Fruit fly (Drosophila melanogaster) whole organism, wandering third instar larva: ENCODE measurements around the gene CG15370.

Experiments used
- Abd-B ChIP-seq: fragments of >200 bp; optimal IDR thresholded peaks from 2 replicates; lab custom pipeline; 2017; ENCODE audit warnings: missing biosample characterization, missing genetic modification characterization
- Dfd ChIP-seq: fragments of >200 bp; optimal IDR thresholded peaks from 2 replicates; lab custom pipeline; 2017; ENCODE audit warnings: missing biosample characterization, missing genetic modification characterization
- Dif ChIP-seq: fragments of 200-275, 200-300 bp; sonication (Bioruptor generic); optimal IDR thresholded peaks from 2 replicates; lab custom pipeline; 2018; ENCODE audit warnings: missing biosample characterization, missing genetic modification characterization; ENCODE audit not compliant: partially characterized antibody
- HLH106 ChIP-seq: fragments of 200-800 bp; optimal IDR thresholded peaks from 3 replicates; lab custom pipeline; 2019; ENCODE audit warnings: missing biosample characterization, mild to moderate bottlenecking, missing genetic modification characterization, moderate library complexity
- Hr78 ChIP-seq: fragments of >200 bp; optimal IDR thresholded peaks from 2 replicates; lab custom pipeline; 2017; ENCODE audit warnings: missing biosample characterization, missing genetic modification characterization
- Hr83 ChIP-seq: fragments of 200-300 bp; sonication (Bioruptor generic); optimal IDR thresholded peaks from 2 replicates; lab custom pipeline; 2016; ENCODE audit warnings: missing biosample characterization, mild to moderate bottlenecking, missing genetic modification characterization, moderate library complexity; ENCODE audit not compliant: poor library complexity, severe bottlenecking
- Jra ChIP-seq: sonication (Bioruptor generic); optimal IDR thresholded peaks from 2 replicates; lab custom pipeline; 2016; ENCODE audit warnings: missing biosample characterization, missing genetic modification characterization
- Mio ChIP-seq: sonication (Bioruptor generic); optimal IDR thresholded peaks from 2 replicates; lab custom pipeline; 2016; ENCODE audit warnings: missing biosample characterization, missing genetic modification characterization
- Myc ChIP-seq: fragments of >200 bp; optimal IDR thresholded peaks from 2 replicates; lab custom pipeline; 2017
- N ChIP-seq: fragments of >200 bp; optimal IDR thresholded peaks from 2 replicates; lab custom pipeline; 2018; ENCODE audit warnings: missing biosample characterization, missing external identifiers, missing genetic modification characterization
- OdsH ChIP-seq: fragments of 200-800 bp; sonication (Bioruptor generic); optimal IDR thresholded peaks from 2 replicates; lab custom pipeline; 2016; ENCODE audit warnings: missing biosample characterization, mild to moderate bottlenecking, missing genetic modification characterization
- Rel ChIP-seq, 2 experiments: fragments of 200-800 bp; sonication (Bioruptor generic) in 1 of 2; optimal IDR thresholded peaks; 2 replicates in 1 of 2; 3 replicates in 1 of 2; lab custom pipeline; 2016 to 2019; ENCODE audit warnings: mild to moderate bottlenecking in 2 of 2, missing biosample characterization in 2 of 2, missing genetic modification characterization in 2 of 2, moderate library complexity in 1 of 2
- Sp1 ChIP-seq: fragments of 200-800 bp; sonication (Bioruptor generic); optimal IDR thresholded peaks from 3 replicates; lab custom pipeline; 2019; ENCODE audit warnings: missing biosample characterization, mild to moderate bottlenecking, missing genetic modification characterization, moderate library complexity
- Vsx2 ChIP-seq: fragments of 200-300, 225-300 bp; sonication (Bioruptor generic); optimal IDR thresholded peaks from 2 replicates; lab custom pipeline; 2018; ENCODE audit warnings: missing biosample characterization, missing genetic modification characterization; ENCODE audit not compliant: partially characterized antibody
- br ChIP-seq: fragments of 200-800 bp; sonication (Bioruptor generic); optimal IDR thresholded peaks from 2 replicates; lab custom pipeline; 2016; ENCODE audit warnings: missing biosample characterization, missing genetic modification characterization
- dl ChIP-seq, 2 experiments: fragments of 175-275, 200-275 bp in 1 of 2; fragments of 200-275 bp in 1 of 2; sonication (Bioruptor generic); optimal IDR thresholded peaks; lab custom pipeline; 2018; ENCODE audit warnings: mild to moderate bottlenecking in 2 of 2, missing biosample characterization in 2 of 2, missing genetic modification characterization in 2 of 2, moderate library complexity in 2 of 2; ENCODE audit not compliant: partially characterized antibody in 2 of 2, insufficient read depth in 1 of 2
- dmrt93B ChIP-seq: fragments of 200-800 bp; sonication (Bioruptor generic); optimal IDR thresholded peaks from 2 replicates; lab custom pipeline; 2018; ENCODE audit warnings: missing biosample characterization, mild to moderate bottlenecking, missing genetic modification characterization
- dsf ChIP-seq: sonication (Bioruptor generic); optimal IDR thresholded peaks from 2 replicates; lab custom pipeline; 2016; ENCODE audit warnings: missing biosample characterization, missing genetic modification characterization, borderline replicate concordance
- ey ChIP-seq: fragments of 200-800 bp; sonication (Bioruptor generic); optimal IDR thresholded peaks from 2 replicates; lab custom pipeline; 2016; ENCODE audit warnings: missing biosample characterization, missing genetic modification characterization
- foxo ChIP-seq, 2 experiments: fragments of 200-800 bp; sonication (Bioruptor generic); optimal IDR thresholded peaks; 2 replicates in 1 of 2; 3 replicates in 1 of 2; lab custom pipeline; 2016 to 2017; ENCODE audit warnings: missing biosample characterization in 2 of 2, missing genetic modification characterization in 2 of 2
- fru ChIP-seq: fragments of 200-800 bp; sonication (Bioruptor generic); optimal IDR thresholded peaks from 3 replicates; lab custom pipeline; 2016; ENCODE audit warnings: missing biosample characterization, mild to moderate bottlenecking, missing genetic modification characterization
- h ChIP-seq: fragments of 200-800 bp; sonication (Bioruptor generic); optimal IDR thresholded peaks from 3 replicates; lab custom pipeline; 2016; ENCODE audit warnings: missing biosample characterization, mild to moderate bottlenecking, missing genetic modification characterization
- jim ChIP-seq: fragments of 175-275, 200-325 bp; sonication (Bioruptor generic); optimal IDR thresholded peaks from 2 replicates; lab custom pipeline; 2016; ENCODE audit warnings: missing biosample characterization, mild to moderate bottlenecking, missing genetic modification characterization
- lola ChIP-seq: fragments of >200 bp; optimal IDR thresholded peaks from 2 replicates; lab custom pipeline; 2017; ENCODE audit warnings: missing biosample characterization, missing genetic modification characterization
- psq ChIP-seq: fragments of 200-800 bp; sonication (Bioruptor generic); optimal IDR thresholded peaks from 3 replicates; lab custom pipeline; 2017; ENCODE audit warnings: missing biosample characterization, mild to moderate bottlenecking, missing genetic modification characterization, moderate library complexity
- rgr ChIP-seq: fragments of 200-800 bp; sonication (Bioruptor generic); optimal IDR thresholded peaks from 3 replicates; lab custom pipeline; 2016; ENCODE audit warnings: missing biosample characterization, mild to moderate bottlenecking, missing genetic modification characterization
- sage ChIP-seq: fragments of 200-800 bp; sonication (Bioruptor generic); optimal IDR thresholded peaks from 2 replicates; lab custom pipeline; 2016; ENCODE audit warnings: missing biosample characterization, mild to moderate bottlenecking, missing genetic modification characterization
- sv ChIP-seq: fragments of 200-800 bp; sonication (Bioruptor generic); optimal IDR thresholded peaks from 3 replicates; lab custom pipeline; 2016; ENCODE audit warnings: missing biosample characterization, missing genetic modification characterization
- usp ChIP-seq: fragments of >200 bp; optimal IDR thresholded peaks from 2 replicates; lab custom pipeline; 2017; ENCODE audit warnings: missing biosample characterization, missing genetic modification characterization
- woc ChIP-seq: sonication (Bioruptor generic); optimal IDR thresholded peaks from 2 replicates; lab custom pipeline; 2016; ENCODE audit warnings: missing biosample characterization, mild to moderate bottlenecking, missing genetic modification characterization

Gene CG15370

dm6 chrX:9252051-9252708, 26.9 kb downstream of the CG15370 start:
- TF ChIP-seq woc (GFP tag; lab: Kevin White, UChicago) (peak; percentile 7), HLH106 (tag; lab: Kevin White, UChicago) (peak; percentile 5), Rel (GFP tag; optimal IDR thresholded peaks at IDR 0.05; lab: Kevin White, UChicago) (no peak), Rel (tag; optimal IDR thresholded peaks at IDR 0.05; lab: Kevin White, UChicago) (peak; percentile 6), psq (GFP tag; lab: Kevin White, UChicago) (no peak), foxo (GFP tag; optimal IDR thresholded peaks at IDR 0.05; lab: Kevin White, UChicago) (no peak)

dm6 chrX:9255021-9255420, 29.8 kb downstream of the CG15370 start:
- TF ChIP-seq h (GFP tag; lab: Kevin White, UChicago), result no peak
- no peak for TF ChIP-seq Abd-B (GFP tag; lab: Kevin White, UChicago)
- no peak for TF ChIP-seq fru (GFP tag; lab: Kevin White, UChicago)
- TF ChIP-seq woc (GFP tag; lab: Kevin White, UChicago), result no peak
- TF ChIP-seq dmrt93B (GFP tag; lab: Kevin White, UChicago), result no peak
- no peak for TF ChIP-seq dl (GFP tag; optimal IDR thresholded peaks at IDR 0.05; lab: Kevin White, UChicago; ENCODE audit: insufficient read depth in 1 of 2, partially characterized antibody in 2 of 2)
- TF ChIP-seq dsf (GFP tag; lab: Kevin White, UChicago), result no peak
- TF ChIP-seq Sp1, result no peak
- no peak for TF ChIP-seq jim (GFP tag; lab: Kevin White, UChicago)
- TF ChIP-seq Dfd (GFP tag; lab: Kevin White, UChicago), result no peak
- TF ChIP-seq rgr (GFP tag; lab: Kevin White, UChicago), result no peak
- no peak for TF ChIP-seq br (GFP tag; lab: Kevin White, UChicago)
- no peak for TF ChIP-seq foxo (GFP tag; optimal IDR thresholded peaks at IDR 0.05; lab: Kevin White, UChicago)
- no peak for TF ChIP-seq OdsH (GFP tag; lab: Kevin White, UChicago)
- TF ChIP-seq ey (GFP tag; lab: Kevin White, UChicago), result no peak
- TF ChIP-seq usp (GFP tag; lab: Kevin White, UChicago), result no peak
- no peak for TF ChIP-seq Myc

dm6 chrX:9255964-9256520, 30.8 kb downstream of the CG15370 start, which contains the start of gene ric8a:
ric8a (plus strand) TSS chrX:9256168.
- TF ChIP-seq rgr (GFP tag; lab: Kevin White, UChicago), result peak; percentile 27
- no peak for TF ChIP-seq Rel (GFP tag; optimal IDR thresholded peaks at IDR 0.05; lab: Kevin White, UChicago)
- TF ChIP-seq Rel (tag; optimal IDR thresholded peaks at IDR 0.05; lab: Kevin White, UChicago), result no peak
- no peak for TF ChIP-seq Hr78 (GFP tag; lab: Kevin White, UChicago)
- TF ChIP-seq Myc, result no peak
- no peak for TF ChIP-seq dl (GFP tag; optimal IDR thresholded peaks at IDR 0.05; lab: Kevin White, UChicago; ENCODE audit: insufficient read depth in 1 of 2, partially characterized antibody in 2 of 2)
- no peak for TF ChIP-seq sage
- TF ChIP-seq Jra (GFP tag; lab: Kevin White, UChicago), result no peak
- TF ChIP-seq Dif, result no peak
- peak; percentile 15 for TF ChIP-seq Hr83 (GFP tag; lab: Kevin White, UChicago)
- no peak for TF ChIP-seq psq (GFP tag; lab: Kevin White, UChicago)
- no peak for TF ChIP-seq sv (GFP tag; lab: Kevin White, UChicago)
- TF ChIP-seq dsf (GFP tag; lab: Kevin White, UChicago), result no peak
- TF ChIP-seq woc (GFP tag; lab: Kevin White, UChicago), result peak; percentile 7
- TF ChIP-seq N (GFP tag; lab: Kevin White, UChicago), result no peak
- TF ChIP-seq Sp1, result no peak
- peak; percentile 30 for TF ChIP-seq HLH106 (tag; lab: Kevin White, UChicago)
- peak; percentile 8 for TF ChIP-seq h (GFP tag; lab: Kevin White, UChicago)
- no peak for TF ChIP-seq br (GFP tag; lab: Kevin White, UChicago)
- no peak for TF ChIP-seq Abd-B (GFP tag; lab: Kevin White, UChicago)

- TF ChIP-seq Sp1, result no peak
- no peak for TF ChIP-seq jim (GFP tag; lab: Kevin White, UChicago)
- TF ChIP-seq Abd-B (GFP tag; lab: Kevin White, UChicago), result no peak
- TF ChIP-seq N (GFP tag; lab: Kevin White, UChicago), result no peak
- no peak for TF ChIP-seq Myc
- TF ChIP-seq Mio (GFP tag; lab: Kevin White, UChicago), result no peak
- TF ChIP-seq lola (GFP tag; lab: Kevin White, UChicago), result no peak
- TF ChIP-seq Vsx2 (GFP tag; lab: Kevin White, UChicago), result no peak
- no peak for TF ChIP-seq Dfd (GFP tag; lab: Kevin White, UChicago)
These were observed 40.8 kb downstream of the CG15370 start for dm6 chrX:9266082-9266481.
